Worm (Caenorhabditis elegans) whole organism, L3 larva: ENCODE results near the gene F42D1.4.
A peak's percentile ranks its signal among the peaks of the same experiment; 100 is the strongest.

Source experiments
- ZK546.5 ChIP-seq: sonication (generic microtip); optimal IDR thresholded peaks from 2 replicates; lab custom pipeline; 2017; ENCODE audit warnings: missing biosample characterization, missing genetic modification characterization
- ceh-28 ChIP-seq: fragments of 150-350 bp; optimal IDR thresholded peaks from 2 replicates; lab custom pipeline; 2014; ENCODE audit warnings: missing biosample characterization, missing genetic modification reagents, missing genetic modification characterization
- ceh-9 ChIP-seq: sonication (generic microtip); optimal IDR thresholded peaks from 2 replicates; lab custom pipeline; 2018; ENCODE audit warnings: missing biosample characterization, missing genetic modification characterization
- daf-12 ChIP-seq: fragments of 150-350 bp; optimal IDR thresholded peaks from 2 replicates; lab custom pipeline; 2014; ENCODE audit warnings: missing biosample characterization, missing genetic modification reagents, missing genetic modification characterization
- egl-5 ChIP-seq: fragments of 150-350 bp; optimal IDR thresholded peaks from 2 replicates; lab custom pipeline; 2017; ENCODE audit warnings: missing biosample characterization, missing genetic modification reagents, missing genetic modification characterization, inconsistent platforms
- elt-1 ChIP-seq: fragments of 150-350 bp; optimal IDR thresholded peaks from 2 replicates; lab custom pipeline; 2014; ENCODE audit warnings: missing biosample characterization, missing genetic modification characterization
- elt-2 ChIP-seq: sonication (generic microtip); optimal IDR thresholded peaks from 2 replicates; lab custom pipeline; 2016; ENCODE audit warnings: missing genetic modification reagents, mild to moderate bottlenecking, missing genetic modification characterization, missing compliant biosample characterization
- elt-3 ChIP-seq, 3 experiments: fragments of 150-350 bp in 1 of 3; sonication (generic microtip) in 2 of 3; optimal IDR thresholded peaks; 2 replicates in 2 of 3; 4 replicates in 1 of 3; lab custom pipeline; 2014 to 2017; ENCODE audit warnings: missing biosample characterization in 3 of 3, missing genetic modification characterization in 3 of 3
- fkh-10 ChIP-seq: sonication (generic microtip); optimal IDR thresholded peaks from 2 replicates; lab custom pipeline; 2017; ENCODE audit warnings: missing biosample characterization, missing genetic modification reagents, missing genetic modification characterization
- fos-1 ChIP-seq: fragments of 150-350 bp; optimal IDR thresholded peaks from 2 replicates; lab custom pipeline; 2014; ENCODE audit warnings: missing biosample characterization, missing genetic modification characterization
- hmg-11 ChIP-seq: sonication (generic microtip); optimal IDR thresholded peaks from 2 replicates; lab custom pipeline; 2016; ENCODE audit warnings: missing genetic modification characterization, missing compliant biosample characterization
- jun-1 ChIP-seq: fragments of 150-350 bp; optimal IDR thresholded peaks from 2 replicates; lab custom pipeline; 2014; ENCODE audit warnings: missing biosample characterization, missing genetic modification reagents, missing genetic modification characterization
- lin-39 ChIP-seq: fragments of 150-350 bp; optimal IDR thresholded peaks from 2 replicates; lab custom pipeline; 2018; ENCODE audit warnings: missing biosample characterization, missing genetic modification reagents, missing genetic modification characterization
- lsy-12 ChIP-seq: sonication (generic microtip); optimal IDR thresholded peaks from 2 replicates; lab custom pipeline; 2016; ENCODE audit warnings: mild to moderate bottlenecking, missing genetic modification characterization, missing compliant biosample characterization
- mdl-1 ChIP-seq: fragments of 150-350 bp; optimal IDR thresholded peaks from 2 replicates; lab custom pipeline; 2014; ENCODE audit warnings: missing biosample characterization, missing genetic modification characterization
- mml-1 ChIP-seq: fragments of 150-350 bp; sonication (generic microtip); optimal IDR thresholded peaks from 3 replicates; lab custom pipeline; 2014; ENCODE audit warnings: missing biosample characterization, missing genetic modification characterization
- nfya-1 ChIP-seq: sonication (generic microtip); optimal IDR thresholded peaks from 2 replicates; lab custom pipeline; 2017; ENCODE audit warnings: missing genetic modification characterization, mild to moderate bottlenecking, missing compliant biosample characterization, antibody characterized with exemption, moderate library complexity; ENCODE audit not compliant: insufficient read depth
- nhr-12 ChIP-seq: fragments of 150-350 bp; optimal IDR thresholded peaks from 2 replicates; lab custom pipeline; 2014; ENCODE audit warnings: missing biosample characterization, missing genetic modification characterization
- nhr-23 ChIP-seq: fragments of 150-350 bp; optimal IDR thresholded peaks from 2 replicates; lab custom pipeline; 2014; ENCODE audit warnings: missing biosample characterization, missing genetic modification reagents, missing genetic modification characterization
- nhr-237 ChIP-seq: fragments of 150-350 bp; optimal IDR thresholded peaks from 2 replicates; lab custom pipeline; 2014; ENCODE audit warnings: missing biosample characterization, missing genetic modification characterization
- nhr-25 ChIP-seq: sonication (generic microtip); optimal IDR thresholded peaks from 2 replicates; lab custom pipeline; 2017; ENCODE audit warnings: missing biosample characterization, missing genetic modification characterization
- nhr-28 ChIP-seq: fragments of 150-350 bp; optimal IDR thresholded peaks from 2 replicates; lab custom pipeline; 2014; ENCODE audit warnings: missing biosample characterization, missing genetic modification characterization
- nhr-67 ChIP-seq: fragments of 150-350 bp; optimal IDR thresholded peaks from 2 replicates; lab custom pipeline; 2014; ENCODE audit warnings: missing biosample characterization, missing genetic modification characterization
- nhr-76 ChIP-seq: fragments of 150-350 bp; sonication (generic microtip); optimal IDR thresholded peaks from 5 replicates; lab custom pipeline; 2014; ENCODE audit warnings: missing biosample characterization, missing genetic modification characterization
- nhr-77 ChIP-seq: fragments of 150-350 bp; optimal IDR thresholded peaks from 2 replicates; lab custom pipeline; 2014; ENCODE audit warnings: missing biosample characterization, missing genetic modification characterization
- pha-4 ChIP-seq: fragments of 150-350 bp; optimal IDR thresholded peaks from 2 replicates; lab custom pipeline; 2014; ENCODE audit warnings: missing biosample characterization, missing genetic modification reagents, missing genetic modification characterization
- pqm-1 ChIP-seq: fragments of 150-350 bp; optimal IDR thresholded peaks from 2 replicates; lab custom pipeline; 2017; ENCODE audit warnings: missing biosample characterization, missing genetic modification characterization, inconsistent platforms
- skn-1 ChIP-seq: fragments of 150-350 bp; optimal IDR thresholded peaks from 2 replicates; lab custom pipeline; 2014; ENCODE audit warnings: missing biosample characterization, missing genetic modification characterization
- snpc-4 ChIP-seq: fragments of 150-350 bp; optimal IDR thresholded peaks from 2 replicates; lab custom pipeline; 2014; ENCODE audit warnings: missing biosample characterization, missing genetic modification characterization
- tbx-2 ChIP-seq: sonication (generic microtip); optimal IDR thresholded peaks from 2 replicates; lab custom pipeline; 2016; ENCODE audit warnings: mild to moderate bottlenecking, missing genetic modification characterization, missing compliant biosample characterization
- unc-39 ChIP-seq: sonication (generic microtip); optimal IDR thresholded peaks from 4 replicates; lab custom pipeline; 2017; ENCODE audit warnings: missing biosample characterization, missing genetic modification characterization
- unc-62 ChIP-seq: fragments of 150-350 bp; sonication (generic microtip); optimal IDR thresholded peaks from 4 replicates; lab custom pipeline; 2014; ENCODE audit warnings: missing biosample characterization, missing genetic modification reagents, missing genetic modification characterization
- zag-1 ChIP-seq: fragments of 150-350 bp; optimal IDR thresholded peaks from 2 replicates; lab custom pipeline; 2014; ENCODE audit warnings: missing biosample characterization, missing genetic modification characterization
- ztf-11 ChIP-seq: fragments of 150-350 bp; optimal IDR thresholded peaks from 2 replicates; lab custom pipeline; 2014; ENCODE audit warnings: missing biosample characterization, missing genetic modification characterization
- ztf-4 ChIP-seq: fragments of 150-350 bp; optimal IDR thresholded peaks from 2 replicates; lab custom pipeline; 2014; ENCODE audit warnings: missing biosample characterization, missing genetic modification characterization

F42D1.4 gene

ce11 chrX:14841030-14841429, 34.0 kb downstream of the F42D1.4 start (continued):
- TF ChIP-seq mdl-1 (tag; lab: Kevin White, UChicago) (peak; percentile 58), zag-1 (peak; percentile 29), nhr-23 (peak; percentile 56), ztf-4 (no peak), pha-4 (tag; lab: Kevin White, UChicago) (peak; percentile 95), lin-39 (peak; percentile 57), nhr-76 (no peak), nhr-237 (tag; lab: Kevin White, UChicago) (no peak), nhr-77 (tag; lab: Kevin White, UChicago) (no peak), elt-2 (tag; lab: Kevin White, UChicago) (peak; percentile 71), fos-1 (tag; lab: Kevin White, UChicago) (no peak), ztf-11 (tag; lab: Kevin White, UChicago) (no peak), elt-1 (no peak), elt-3 (tag; optimal IDR thresholded peaks at IDR 0.05; lab: Kevin White, UChicago) (no peak), mml-1 (tag; lab: Kevin White, UChicago) (no peak), jun-1 (tag; lab: Kevin White, UChicago) (peak; percentile 78), lsy-12 (tag; lab: Kevin White, UChicago) (peak; percentile 76), skn-1 (tag; lab: Kevin White, UChicago) (peak; percentile 88), nhr-12 (tag; lab: Kevin White, UChicago) (no peak), ZK546.5 (no peak), snpc-4 (tag; lab: Kevin White, UChicago) (peak; percentile 58)

DNA sequence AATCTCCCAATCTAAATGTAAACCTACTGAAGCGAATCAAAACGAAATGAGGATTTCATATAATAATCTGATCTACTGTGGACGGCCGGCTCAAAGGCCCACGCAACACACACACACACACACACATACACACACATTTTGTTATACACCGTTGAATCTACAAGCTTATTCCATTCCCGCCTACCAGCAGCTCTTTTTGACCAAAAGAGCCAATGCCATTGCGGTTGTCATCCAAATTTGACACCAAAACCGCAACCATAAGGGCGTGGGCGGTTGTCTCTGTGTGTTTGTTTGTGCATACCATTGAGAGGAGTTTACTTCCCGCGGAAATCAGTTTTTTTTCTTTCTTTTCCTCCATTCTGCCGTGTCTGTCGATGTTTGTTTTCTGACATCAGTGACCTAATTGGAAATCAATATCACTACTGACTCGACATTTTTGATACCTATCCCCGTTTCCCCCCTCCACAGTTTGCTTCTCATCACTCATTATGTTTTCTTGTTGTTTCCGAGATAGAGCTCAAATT, 35.9 kb downstream of the F42D1.4 start:
- peak; percentile 66 for TF ChIP-seq pha-4 (tag; lab: Kevin White, UChicago)
- no peak for TF ChIP-seq nhr-25 (tag; lab: Kevin White, UChicago)
- TF ChIP-seq, all 47 proteins: peak for 1

ce11 chrX:14844481-14844880, 37.4 kb downstream of the F42D1.4 start:
- TF ChIP-seq zag-1 (no peak), elt-2 (tag; lab: Kevin White, UChicago) (peak; percentile 63), skn-1 (tag; lab: Kevin White, UChicago) (no peak), nhr-28 (tag; lab: Kevin White, UChicago) (no peak), pqm-1 (tag; lab: Kevin White, UChicago) (peak; percentile 86), egl-5 (tag; lab: Kevin White, UChicago) (no peak), tbx-2 (tag; lab: Kevin White, UChicago) (no peak), nhr-67 (tag; lab: Kevin White, UChicago) (no peak)

- TF ChIP-seq ceh-9 (tag; lab: Kevin White, UChicago) (no peak), daf-12 (tag; lab: Kevin White, UChicago) (no peak), ZK546.5 (no peak), unc-39 (no peak), nhr-77 (tag; lab: Kevin White, UChicago) (no peak), pha-4 (tag; lab: Kevin White, UChicago) (no peak), jun-1 (tag; lab: Kevin White, UChicago) (no peak), egl-5 (tag; lab: Kevin White, UChicago) (no peak), fkh-10 (GFP tag; lab: Kevin White, UChicago) (no peak)
Observed at ce11 chrX:14845637-14846036, 38.6 kb downstream of the F42D1.4 start, which contains the start of gene egrh-1. Gene egrh-1, plus strand, starts transcription at chrX:14845937.

DNA sequence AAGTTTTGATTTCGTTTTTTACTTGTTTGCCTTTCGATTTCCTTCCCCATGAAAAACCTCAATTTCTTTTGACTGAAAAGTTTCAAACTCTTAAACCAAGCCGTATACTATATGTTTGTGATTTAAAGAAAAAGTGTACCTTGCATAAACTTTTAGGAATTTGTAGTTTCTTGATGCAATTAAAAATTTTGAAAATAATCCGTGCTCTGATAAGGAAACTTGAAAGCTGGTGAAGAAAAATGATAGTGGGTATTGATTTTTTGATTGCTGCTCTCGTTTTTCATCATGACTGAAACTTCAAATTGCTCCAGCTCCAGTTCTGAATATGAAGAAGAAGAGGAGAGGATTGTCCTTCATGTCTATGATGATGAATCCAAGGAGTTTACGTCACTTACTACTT, 42.0 kb downstream of the F42D1.4 start, which contains the start of gene acd-3:
acd-3 (plus strand) TSS at position 222 of the 400 bp plus-strand sequence.
- peak; percentile 58 for TF ChIP-seq elt-2 (tag; lab: Kevin White, UChicago)
- TF ChIP-seq elt-3 (tag; optimal IDR thresholded peaks at IDR 0.05; lab: Kevin White, UChicago) = no peak
- TF ChIP-seq nfya-1 (tag; lab: Kevin White, UChicago) = no peak
- no peak for TF ChIP-seq mdl-1 (tag; lab: Kevin White, UChicago)
- peak; percentile 35 for TF ChIP-seq ceh-28
- TF ChIP-seq pqm-1 (tag; lab: Kevin White, UChicago) = peak; percentile 43
- TF ChIP-seq zag-1 = no peak
- no peak for TF ChIP-seq unc-62 (GFP tag; lab: Kevin White, UChicago)
- no peak for TF ChIP-seq hmg-11 (tag; lab: Kevin White, UChicago)
- TF ChIP-seq elt-1 = no peak
- no peak for TF ChIP-seq lsy-12 (tag; lab: Kevin White, UChicago)
- TF ChIP-seq ZK546.5 = no peak
